Worm (Caenorhabditis elegans) whole organism, early embryonic: ENCODE data around the gene F53E10.5.

Source experiments
- B0310.2 ChIP-seq: sonication (generic microtip); optimal IDR thresholded peaks from 2 replicates; lab custom pipeline; 2016; ENCODE audit warnings: mild to moderate bottlenecking, missing genetic modification characterization, missing compliant biosample characterization
- aly-1 ChIP-seq: sonication (generic microtip); optimal IDR thresholded peaks from 2 replicates; lab custom pipeline; 2016; ENCODE audit warnings: missing genetic modification characterization, missing compliant biosample characterization
- ama-1 ChIP-seq: fragments of 150-350 bp; optimal IDR thresholded peaks from 2 replicates; lab custom pipeline; 2014
- ceh-36 ChIP-seq: sonication (generic microtip); optimal IDR thresholded peaks from 2 replicates; lab custom pipeline; 2016; ENCODE audit warnings: missing genetic modification characterization, inconsistent platforms, missing compliant biosample characterization
- flt-1 ChIP-seq: fragments of 200-800 bp; sonication (Bioruptor generic); IDR thresholded peaks from 2 replicates; pipeline ENCODE4 v1.3.6; 2022; ENCODE audit warnings: missing genetic modification characterization, missing compliant biosample characterization
- hmbx-1 ChIP-seq: sonication (generic microtip); optimal IDR thresholded peaks from 2 replicates; lab custom pipeline; 2016; ENCODE audit warnings: mild to moderate bottlenecking, missing genetic modification characterization, missing compliant biosample characterization
- hmg-4 ChIP-seq: fragments of 200-800 bp; sonication (Bioruptor generic); optimal IDR thresholded peaks from 2 replicates; lab custom pipeline; 2018; ENCODE audit warnings: mild to moderate bottlenecking, missing genetic modification characterization, missing compliant biosample characterization
- hnd-1 ChIP-seq: sonication (generic microtip); optimal IDR thresholded peaks from 2 replicates; lab custom pipeline; 2016; ENCODE audit warnings: missing genetic modification characterization, missing compliant biosample characterization
- pes-1 ChIP-seq: fragments of 200-800 bp; sonication (Bioruptor generic); IDR thresholded peaks from 2 replicates; pipeline ENCODE4 v1.3.6; 2022; ENCODE audit warnings: missing genetic modification reagents, missing genetic modification characterization, missing compliant biosample characterization
- tbx-37 ChIP-seq: fragments of 200-800 bp; sonication (Bioruptor generic); conservative IDR thresholded peaks from 2 replicates; pipeline ENCODE4 v1.3.6; 2022; ENCODE audit warnings: missing genetic modification reagents, missing genetic modification characterization, missing compliant biosample characterization

ce11 chrV:2639506-2639905 lies 40.8 kb upstream of the F53E10.5 start:
- TF ChIP-seq tbx-37 (GFP tag; lab: Robert Waterston, UW) (no peak), ama-1 (lab: Kevin White, UChicago) (no peak), hnd-1 (tag; lab: Kevin White, UChicago) (no peak), pes-1 (no peak), aly-1 (tag; lab: Kevin White, UChicago) (no peak), flt-1 (GFP tag; lab: Robert Waterston, UW) (no peak), B0310.2 (tag; lab: Kevin White, UChicago) (no peak), ceh-36 (tag; lab: Kevin White, UChicago) (no peak), hmg-4 (GFP tag; lab: Kevin White, UChicago) (no peak), hmbx-1 (tag; lab: Kevin White, UChicago) (no peak)
